Worm (Caenorhabditis elegans) whole organism, young adult: ENCODE measurements around the gene Y45G12B.3.

Experiments
- B0035.1 ChIP-seq: sonication (generic microtip); optimal IDR thresholded peaks from 2 replicates; lab custom pipeline; 2016; ENCODE audit warnings: missing genetic modification characterization, mild to moderate bottlenecking, missing compliant biosample characterization, missing genotype, missing genetic modification reagents
- Y95B8A.8 ChIP-seq: fragments of 200-800 bp; sonication (Bioruptor generic); IDR thresholded peaks from 2 replicates; pipeline ENCODE4 v1.3.6; 2022; ENCODE audit warnings: missing genetic modification reagents, missing genetic modification characterization, missing compliant biosample characterization
- aptf-2 ChIP-seq: fragments of 200-800 bp; sonication (Bioruptor generic); conservative IDR thresholded peaks from 2 replicates; pipeline ENCODE4 v1.3.6; 2022; ENCODE audit warnings: missing genetic modification reagents, missing genetic modification characterization, missing compliant biosample characterization
- egrh-3 ChIP-seq: fragments of 200-800 bp; sonication (Bioruptor generic); IDR thresholded peaks from 2 replicates; pipeline ENCODE4 v1.3.6; 2022; ENCODE audit warnings: missing genetic modification reagents, missing genetic modification characterization, missing compliant biosample characterization
- lag-1 ChIP-seq: fragments of 200-800 bp; sonication (Bioruptor generic); IDR thresholded peaks from 2 replicates; pipeline ENCODE4 v1.3.6; 2022; ENCODE audit warnings: missing genetic modification reagents, missing genetic modification characterization, missing compliant biosample characterization
- madf-8 ChIP-seq: fragments of 200-800 bp; sonication (Bioruptor generic); conservative IDR thresholded peaks from 2 replicates; pipeline ENCODE4 v1.3.6; 2022; ENCODE audit warnings: missing genetic modification reagents, missing genetic modification characterization, missing compliant biosample characterization
- nhr-120 ChIP-seq: fragments of 200-800 bp; sonication (Bioruptor generic); IDR thresholded peaks from 2 replicates; pipeline ENCODE4 v1.3.6; 2022; ENCODE audit warnings: missing genetic modification characterization, missing compliant biosample characterization
- nhr-27 ChIP-seq: fragments of 200-800 bp; sonication (Bioruptor generic); optimal IDR thresholded peaks from 2 replicates; lab custom pipeline; 2018; ENCODE audit warnings: mild to moderate bottlenecking, missing genetic modification characterization, moderate library complexity, missing compliant biosample characterization
- snpc-4 ChIP-seq, 5 experiments: fragments of 150-350 bp in 1 of 5; sonication (generic microtip) in 4 of 5; optimal IDR thresholded peaks; 2 replicates each; lab custom pipeline; 2014 to 2018; ENCODE audit warnings: missing genetic modification characterization in 5 of 5, missing biosample characterization in 3 of 5, antibody characterized with exemption in 2 of 5, mild to moderate bottlenecking in 2 of 5, missing compliant biosample characterization in 2 of 5, missing genotype in 2 of 5, moderate library complexity in 2 of 5, missing genetic modification reagents in 1 of 5
- unc-130 ChIP-seq: sonication (generic microtip); optimal IDR thresholded peaks from 2 replicates; lab custom pipeline; 2016; ENCODE audit warnings: missing genetic modification reagents, missing genetic modification characterization, missing compliant biosample characterization
- unc-62 ChIP-seq: fragments of 150-350 bp; optimal IDR thresholded peaks from 2 replicates; lab custom pipeline; 2014; ENCODE audit warnings: missing biosample characterization, missing genetic modification reagents, missing genetic modification characterization
- ztf-18 ChIP-seq: sonication (generic microtip); optimal IDR thresholded peaks from 2 replicates; lab custom pipeline; 2016; ENCODE audit warnings: missing genotype, mild to moderate bottlenecking, missing genetic modification characterization, missing compliant biosample characterization
- ztf-26 ChIP-seq: sonication (generic microtip); optimal IDR thresholded peaks from 2 replicates; lab custom pipeline; 2017; ENCODE audit warnings: missing genetic modification characterization, missing compliant biosample characterization

ce11 chrV:2683497-2683896 lies 12.6 kb downstream of the Y45G12B.3 start:
- no peak for TF ChIP-seq lag-1
- no peak for TF ChIP-seq unc-130
- TF ChIP-seq nhr-120 = no peak
- no peak for TF ChIP-seq snpc-4 (GFP tag; optimal IDR thresholded peaks at IDR 0.05; lab: Kevin White, UChicago)
- TF ChIP-seq snpc-4 (tag; optimal IDR thresholded peaks at IDR 0.05; lab: Kevin White, UChicago) = no peak
- no peak for TF ChIP-seq Y95B8A.8 (GFP tag; lab: Robert Waterston, UW)
- TF ChIP-seq madf-8 (GFP tag; lab: Robert Waterston, UW) = no peak
- TF ChIP-seq nhr-27 (tag; lab: Kevin White, UChicago) = no peak
- TF ChIP-seq B0035.1 (tag; lab: Kevin White, UChicago) = no peak
- no peak for TF ChIP-seq unc-62
- no peak for TF ChIP-seq ztf-18 (tag; lab: Kevin White, UChicago)
- TF ChIP-seq egrh-3 (GFP tag; lab: Robert Waterston, UW) = no peak
- TF ChIP-seq ztf-26 (tag; lab: Kevin White, UChicago) = no peak
- TF ChIP-seq aptf-2 (GFP tag; lab: Robert Waterston, UW) = no peak
